Fruit fly (Drosophila melanogaster) whole organism, adult: Measurements from ENCODE around the gene CG45078.

ENCODE experiments used
- CG11617 ChIP-seq: fragments of 200-800 bp; sonication (Bioruptor generic); optimal IDR thresholded peaks from 2 replicates; lab custom pipeline; 2017; ENCODE audit warnings: mild to moderate bottlenecking, missing biosample characterization, missing genetic modification reagents, missing genetic modification characterization
- CG12768 ChIP-seq: fragments of 200-800 bp; sonication (Bioruptor generic); optimal IDR thresholded peaks from 2 replicates; lab custom pipeline; 2017; ENCODE audit warnings: missing biosample characterization, missing genetic modification characterization, mild to moderate bottlenecking, moderate library complexity, missing genetic modification reagents
- CG14711 ChIP-seq: fragments of 200-800 bp; sonication (Bioruptor generic); optimal IDR thresholded peaks from 2 replicates; lab custom pipeline; 2018; ENCODE audit warnings: missing biosample characterization, mild to moderate bottlenecking, missing genetic modification characterization, moderate library complexity
- CG1620 ChIP-seq: fragments of 200-800 bp; sonication (Bioruptor generic); optimal IDR thresholded peaks from 2 replicates; lab custom pipeline; 2016; ENCODE audit warnings: missing biosample characterization, missing genetic modification characterization
- CG33017 ChIP-seq: fragments of 200-800 bp; sonication (Bioruptor generic); optimal IDR thresholded peaks from 2 replicates; lab custom pipeline; 2018; ENCODE audit warnings: missing biosample characterization, mild to moderate bottlenecking, missing genetic modification characterization, moderate library complexity
- CG5204 ChIP-seq: fragments of 200-800 bp; sonication (Bioruptor generic); optimal IDR thresholded peaks from 2 replicates; lab custom pipeline; 2016; ENCODE audit warnings: missing biosample characterization, missing genetic modification characterization
- CG7045 ChIP-seq: fragments of 200-800 bp; sonication (Bioruptor generic); optimal IDR thresholded peaks from 2 replicates; lab custom pipeline; 2017; ENCODE audit warnings: missing biosample characterization, mild to moderate bottlenecking, missing genetic modification characterization
- CG7101 ChIP-seq: fragments of 200-800 bp; sonication (Bioruptor generic); optimal IDR thresholded peaks from 2 replicates; lab custom pipeline; 2018; ENCODE audit warnings: missing biosample characterization, mild to moderate bottlenecking, missing genetic modification characterization, moderate library complexity
- Clk ChIP-seq: fragments of 200-800 bp; sonication (Bioruptor generic); optimal IDR thresholded peaks from 2 replicates; lab custom pipeline; 2017; ENCODE audit warnings: missing biosample characterization, missing genetic modification characterization
- Crg-1 ChIP-seq: fragments of 200-800 bp; sonication (Bioruptor generic); optimal IDR thresholded peaks from 2 replicates; lab custom pipeline; 2016; ENCODE audit warnings: missing biosample characterization, missing genetic modification characterization
- Hr96 ChIP-seq: fragments of 200-800 bp; sonication (Bioruptor generic); optimal IDR thresholded peaks from 2 replicates; lab custom pipeline; 2016; ENCODE audit warnings: missing biosample characterization, missing genetic modification characterization
- Mnt ChIP-seq: fragments of 200-800 bp; sonication (Bioruptor generic); optimal IDR thresholded peaks from 2 replicates; lab custom pipeline; 2016; ENCODE audit warnings: missing biosample characterization, mild to moderate bottlenecking, missing genetic modification characterization
- bab1 ChIP-seq: fragments of 200-800 bp; sonication (Bioruptor generic); optimal IDR thresholded peaks from 3 replicates; lab custom pipeline; 2019; ENCODE audit warnings: missing biosample characterization, mild to moderate bottlenecking, missing genetic modification characterization, moderate library complexity
- cic ChIP-seq: fragments of 200-800 bp; sonication (Bioruptor generic); optimal IDR thresholded peaks from 2 replicates; lab custom pipeline; 2017; ENCODE audit warnings: missing biosample characterization, mild to moderate bottlenecking, missing genetic modification characterization, moderate library complexity
- cnc ChIP-seq, 2 experiments: fragments of >200 bp; optimal IDR thresholded peaks; 2 replicates each; lab custom pipeline; 2017
- kay ChIP-seq: fragments of 200-800 bp; sonication (Bioruptor generic); peaks from one replicate; lab custom pipeline; 2016; ENCODE audit warnings: missing biosample characterization, missing genetic modification characterization, borderline replicate concordance
- ovo ChIP-seq: fragments of 200-800 bp; sonication (Bioruptor generic); optimal IDR thresholded peaks from 2 replicates; lab custom pipeline; 2016; ENCODE audit warnings: missing biosample characterization, missing genetic modification characterization
- pad ChIP-seq: fragments of 200-800 bp; sonication (Bioruptor generic); optimal IDR thresholded peaks from 3 replicates; lab custom pipeline; 2017; ENCODE audit warnings: missing biosample characterization, missing genetic modification characterization, mild to moderate bottlenecking, moderate library complexity, missing genetic modification reagents
- tj ChIP-seq: fragments of 200-800 bp; sonication (Bioruptor generic); optimal IDR thresholded peaks from 3 replicates; lab custom pipeline; 2017; ENCODE audit warnings: missing biosample characterization, mild to moderate bottlenecking, missing genetic modification characterization, moderate library complexity
- toe ChIP-seq: fragments of 200-800 bp; sonication (Bioruptor generic); optimal IDR thresholded peaks from 2 replicates; lab custom pipeline; 2016; ENCODE audit warnings: missing biosample characterization, missing genetic modification characterization

CG45078 gene

DNA sequence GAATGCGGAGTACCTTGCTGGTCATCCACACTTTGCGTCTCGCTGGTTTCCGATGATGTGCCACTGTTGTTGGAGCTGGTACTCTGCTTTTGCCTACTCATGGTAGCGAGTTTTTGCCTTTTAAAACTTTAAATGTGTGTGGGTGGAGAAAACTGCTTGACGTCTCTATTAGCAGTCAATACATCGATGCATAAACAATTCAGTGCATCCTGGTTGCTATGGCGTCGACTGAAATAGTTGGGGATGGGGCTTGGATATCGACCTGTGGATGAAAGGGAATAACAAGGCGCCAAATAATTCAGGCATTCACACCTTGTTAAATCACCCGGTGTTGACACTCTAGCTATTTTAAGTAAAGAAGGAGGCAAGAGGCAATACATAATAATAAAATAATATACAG lies 5.0 kb upstream of the CG45078 start, which contains the start of gene CG42633:
Gene CG42633 (minus strand): TSS at position 101 of the 400 bp plus-strand sequence.
- no peak for TF ChIP-seq CG1620 (GFP tag; lab: Kevin White, UChicago)
- TF ChIP-seq tj = no peak
- no peak for TF ChIP-seq CG14711 (tag; lab: Kevin White, UChicago)

DNA sequence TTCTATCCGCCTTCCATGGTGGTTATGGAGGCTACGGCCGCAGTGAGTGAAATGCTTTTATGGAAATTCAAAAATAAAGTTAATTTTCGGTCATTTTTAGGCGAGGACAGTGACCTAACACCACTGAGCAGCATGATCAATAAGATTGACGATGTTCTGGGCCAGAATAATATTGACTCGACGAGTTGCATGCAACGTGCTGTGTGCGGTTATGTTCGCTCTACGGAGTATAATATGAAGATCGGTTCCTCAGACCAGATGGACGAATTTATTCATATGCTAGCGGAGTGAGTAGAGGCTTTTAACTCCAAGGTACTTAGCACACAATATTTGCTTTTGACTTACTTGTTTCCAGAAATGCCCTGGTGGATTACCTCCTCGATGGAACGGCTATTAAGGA lies 3.0 kb upstream of the CG45078 start:
- TF ChIP-seq toe (GFP tag; lab: Kevin White, UChicago) (no peak), bab1 (GFP tag; lab: Kevin White, UChicago) (no peak), pad (GFP tag; lab: Kevin White, UChicago) (no peak), Clk (no peak), tj (no peak), ovo (GFP tag; lab: Kevin White, UChicago) (no peak), kay (GFP tag; lab: Kevin White, UChicago) (no peak), CG11617 (no peak), CG7101 (tag; lab: Kevin White, UChicago) (no peak), CG33017 (no peak), Crg-1 (GFP tag; lab: Kevin White, UChicago) (no peak), CG1620 (GFP tag; lab: Kevin White, UChicago) (no peak), cic (GFP tag; lab: Kevin White, UChicago) (no peak), Mnt (no peak), CG7045 (GFP tag; lab: Kevin White, UChicago) (no peak), cnc (optimal IDR thresholded peaks at IDR 0.05; lab: Kevin White, UChicago) (no peak), CG14711 (tag; lab: Kevin White, UChicago) (no peak)

dm6 chr3R:10779269-10779668 lies 2.1 kb upstream of the CG45078 start, which contains the start of gene Desi:
TSS of gene Desi (plus strand) at chr3R:10779569.
- no peak for TF ChIP-seq CG12768 (GFP tag; lab: Kevin White, UChicago)
- no peak for TF ChIP-seq CG7045 (GFP tag; lab: Kevin White, UChicago)
- TF ChIP-seq tj = no peak
- TF ChIP-seq kay (GFP tag; lab: Kevin White, UChicago) = no peak
- TF ChIP-seq CG5204 = no peak
- TF ChIP-seq toe (GFP tag; lab: Kevin White, UChicago) = no peak
- TF ChIP-seq CG7101 (tag; lab: Kevin White, UChicago) = no peak
- TF ChIP-seq pad (GFP tag; lab: Kevin White, UChicago) = no peak
- no peak for TF ChIP-seq Clk
- TF ChIP-seq cic (GFP tag; lab: Kevin White, UChicago) = no peak
- no peak for TF ChIP-seq CG1620 (GFP tag; lab: Kevin White, UChicago)
- no peak for TF ChIP-seq Crg-1 (GFP tag; lab: Kevin White, UChicago)
- TF ChIP-seq CG33017 = no peak
- no peak for TF ChIP-seq CG14711 (tag; lab: Kevin White, UChicago)
- TF ChIP-seq bab1 (GFP tag; lab: Kevin White, UChicago) = no peak
- no peak for TF ChIP-seq Hr96 (GFP tag; lab: Kevin White, UChicago)
- no peak for TF ChIP-seq Mnt
- TF ChIP-seq ovo (GFP tag; lab: Kevin White, UChicago) = no peak

dm6 chr3R:10778151-10778550 lies 977 bp upstream of the CG45078 start:
- no peak for TF ChIP-seq CG12768 (GFP tag; lab: Kevin White, UChicago)
- TF ChIP-seq ovo (GFP tag; lab: Kevin White, UChicago) = no peak
- no peak for TF ChIP-seq CG11617
- no peak for TF ChIP-seq CG7045 (GFP tag; lab: Kevin White, UChicago)
- TF ChIP-seq cic (GFP tag; lab: Kevin White, UChicago) = no peak

DNA sequence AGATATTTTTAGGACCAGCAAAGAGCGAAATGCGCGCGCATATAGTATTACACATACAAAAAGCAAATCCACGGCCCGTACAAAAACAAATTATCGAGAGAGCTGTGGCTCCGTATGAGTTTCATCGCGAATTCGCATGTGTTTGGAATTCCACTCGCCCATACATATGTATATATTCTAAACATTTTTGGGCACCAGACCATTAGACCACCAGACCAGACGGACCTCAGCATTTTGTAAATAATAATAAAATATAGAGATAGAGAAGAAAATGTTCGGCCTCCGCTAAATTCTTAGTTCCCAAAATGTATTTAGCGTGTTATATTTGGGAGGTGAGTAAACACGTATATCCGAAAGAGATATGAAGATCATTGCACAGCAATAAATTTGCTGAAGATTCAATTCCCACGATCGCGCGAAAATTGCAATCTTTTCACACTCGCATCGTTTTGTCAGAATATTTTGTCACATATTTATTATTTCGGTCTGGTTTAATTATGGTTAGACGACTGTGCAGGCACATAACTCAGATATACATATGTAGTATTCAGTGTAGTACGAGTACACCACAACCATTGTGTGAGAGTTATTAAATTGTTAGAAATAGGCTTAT lies 1.0 kb downstream of the CG45078 start:
- no peak for TF ChIP-seq ovo (GFP tag; lab: Kevin White, UChicago)
- TF ChIP-seq Crg-1 (GFP tag; lab: Kevin White, UChicago) = no peak
- TF ChIP-seq CG14711 (tag; lab: Kevin White, UChicago) = no peak
- no peak for TF ChIP-seq tj
- no peak for TF ChIP-seq kay (GFP tag; lab: Kevin White, UChicago)
- TF ChIP-seq cic (GFP tag; lab: Kevin White, UChicago) = no peak
- TF ChIP-seq CG7101 (tag; lab: Kevin White, UChicago) = no peak
- TF ChIP-seq cnc (optimal IDR thresholded peaks at IDR 0.05; lab: Kevin White, UChicago) = no peak
- TF ChIP-seq CG5204 = no peak
- no peak for TF ChIP-seq CG1620 (GFP tag; lab: Kevin White, UChicago)
- TF ChIP-seq pad (GFP tag; lab: Kevin White, UChicago) = no peak
- no peak for TF ChIP-seq toe (GFP tag; lab: Kevin White, UChicago)
- no peak for TF ChIP-seq Mnt
- no peak for TF ChIP-seq CG33017
- no peak for TF ChIP-seq CG7045 (GFP tag; lab: Kevin White, UChicago)
- no peak for TF ChIP-seq CG11617
- no peak for TF ChIP-seq bab1 (GFP tag; lab: Kevin White, UChicago)

DNA sequence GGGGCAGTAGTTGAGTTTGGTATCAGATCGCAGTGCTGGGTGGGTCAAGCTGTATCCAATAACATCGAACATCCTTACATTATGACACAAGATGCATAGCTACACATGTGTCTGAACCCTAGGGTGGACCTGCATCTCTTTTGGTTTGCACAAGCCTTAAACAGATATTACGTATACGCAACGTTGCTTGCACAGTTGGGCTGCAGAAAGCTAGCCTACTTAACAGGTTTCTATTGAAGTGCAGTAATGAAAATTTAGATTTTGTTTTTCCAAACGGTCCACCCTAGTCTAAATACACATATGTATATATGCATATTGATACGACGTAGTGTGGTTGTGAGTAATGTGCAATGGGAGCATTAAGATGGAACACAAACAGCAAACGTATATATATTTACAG lies 1.9 kb downstream of the CG45078 start:
- TF ChIP-seq cic (GFP tag; lab: Kevin White, UChicago) (no peak), ovo (GFP tag; lab: Kevin White, UChicago) (no peak), Hr96 (GFP tag; lab: Kevin White, UChicago) (no peak), CG33017 (no peak), CG7101 (tag; lab: Kevin White, UChicago) (no peak), CG12768 (GFP tag; lab: Kevin White, UChicago) (no peak), CG5204 (no peak), Clk (no peak), CG1620 (GFP tag; lab: Kevin White, UChicago) (no peak), cnc (optimal IDR thresholded peaks at IDR 0.05; lab: Kevin White, UChicago) (no peak)
